Worm (Caenorhabditis elegans) whole organism, young adult: Measurements from ENCODE around the gene F59A6.10.

Experiments used
- unc-62 ChIP-seq: fragments of 150-350 bp; optimal IDR thresholded peaks from 2 replicates; lab custom pipeline; 2014; ENCODE audit warnings: missing biosample characterization, missing genetic modification reagents, missing genetic modification characterization

The F59A6.10 gene

ce11 chrII:5050776-5051175 is 47.0 kb downstream of the F59A6.10 start (continued):
- TF ChIP-seq unc-62 (GFP tag; lab: Kevin White, UChicago), result no peak
